Worm (Caenorhabditis elegans): Measurements from ENCODE around the gene F35B3.7.

F35B3.7 gene

ce11 chrX:16995149-16995885 lies 47.6 kb downstream of the F35B3.7 start:
- no peak for TF ChIP-seq ztf-23 (GFP tag; IDR thresholded peaks at IDR 0.05)
- no peak for TF ChIP-seq flt-1 (GFP tag; IDR thresholded peaks at IDR 0.05)
- TF ChIP-seq med-1 (GFP tag; optimal IDR thresholded peaks at IDR 0.05; ENCODE audit: insufficient read depth), result no peak
- no peak for TF ChIP-seq ztf-29 (GFP tag; IDR thresholded peaks at IDR 0.05)

ce11 chrX:16994417-16994816 lies 48.5 kb downstream of the F35B3.7 start:
- TF ChIP-seq klf-2 (GFP tag; conservative IDR thresholded peaks at IDR 0.05) (no peak), med-1 (GFP tag; optimal IDR thresholded peaks at IDR 0.05; ENCODE audit: insufficient read depth) (no peak), ztf-29 (GFP tag; IDR thresholded peaks at IDR 0.05) (no peak), tab-1 (GFP tag; IDR thresholded peaks at IDR 0.05) (no peak), ztf-23 (GFP tag; IDR thresholded peaks at IDR 0.05) (no peak), flt-1 (GFP tag; IDR thresholded peaks at IDR 0.05) (no peak), ref-1 (GFP tag; conservative IDR thresholded peaks at IDR 0.05) (no peak), cog-1 (tag; optimal IDR thresholded peaks at IDR 0.05) (no peak), T22C8.4 (GFP tag; IDR thresholded peaks at IDR 0.05) (no peak)

ce11 chrX:16993524-16993923 lies 49.4 kb downstream of the F35B3.7 start:
- TF ChIP-seq tab-1 (GFP tag; IDR thresholded peaks at IDR 0.05) (no peak), klf-2 (GFP tag; conservative IDR thresholded peaks at IDR 0.05) (no peak), med-1 (GFP tag; optimal IDR thresholded peaks at IDR 0.05; ENCODE audit: insufficient read depth) (no peak), ztf-23 (GFP tag; IDR thresholded peaks at IDR 0.05) (no peak), ztf-29 (GFP tag; IDR thresholded peaks at IDR 0.05) (no peak), T22C8.4 (GFP tag; IDR thresholded peaks at IDR 0.05) (no peak), ref-1 (GFP tag; conservative IDR thresholded peaks at IDR 0.05) (no peak), flt-1 (GFP tag; IDR thresholded peaks at IDR 0.05) (no peak), cog-1 (tag; optimal IDR thresholded peaks at IDR 0.05) (no peak)

- TF ChIP-seq tab-1 (GFP tag; IDR thresholded peaks at IDR 0.05), result no peak
- TF ChIP-seq T22C8.4 (GFP tag; IDR thresholded peaks at IDR 0.05), result no peak
Measured at ce11 chrX:16991437-16991836, 51.4 kb downstream of the F35B3.7 start.

ce11 chrX:16988367-16988766 lies 54.5 kb downstream of the F35B3.7 start:
- TF ChIP-seq ztf-29 (GFP tag; IDR thresholded peaks at IDR 0.05) (no peak), flt-1 (GFP tag; IDR thresholded peaks at IDR 0.05) (no peak), ztf-23 (GFP tag; IDR thresholded peaks at IDR 0.05) (no peak), klf-2 (GFP tag; conservative IDR thresholded peaks at IDR 0.05) (no peak), tab-1 (GFP tag; IDR thresholded peaks at IDR 0.05) (no peak), T22C8.4 (GFP tag; IDR thresholded peaks at IDR 0.05) (no peak), ref-1 (GFP tag; conservative IDR thresholded peaks at IDR 0.05) (no peak), med-1 (GFP tag; optimal IDR thresholded peaks at IDR 0.05; ENCODE audit: insufficient read depth) (no peak), cog-1 (tag; optimal IDR thresholded peaks at IDR 0.05) (no peak)

All from whole organism, midembryonic.